Worm (Caenorhabditis elegans) whole organism, L1 larva: ENCODE data around the gene mrck-1.

Source experiments
- C16A3.4 ChIP-seq: fragments of 150-350 bp; optimal IDR thresholded peaks from 2 replicates; lab custom pipeline; 2014; ENCODE audit warnings: missing biosample characterization, missing genetic modification characterization
- Y116A8C.19 ChIP-seq: sonication (generic microtip); optimal IDR thresholded peaks from 2 replicates; lab custom pipeline; 2016; ENCODE audit warnings: missing compliant biosample characterization, missing genetic modification characterization, borderline replicate concordance
- aha-1 ChIP-seq: fragments of 150-350 bp; optimal IDR thresholded peaks from 2 replicates; lab custom pipeline; 2014; ENCODE audit warnings: missing biosample characterization, missing genetic modification characterization
- alr-1 ChIP-seq: fragments of 200-800 bp; sonication (Bioruptor generic); optimal IDR thresholded peaks from 2 replicates; lab custom pipeline; 2018; ENCODE audit warnings: borderline replicate concordance, mild to moderate bottlenecking, missing genetic modification characterization, missing compliant biosample characterization
- aly-2 ChIP-seq: fragments of 150-350 bp; optimal IDR thresholded peaks from 2 replicates; lab custom pipeline; 2014; ENCODE audit warnings: missing biosample characterization, missing genetic modification characterization
- blmp-1 ChIP-seq: fragments of 150-350 bp; optimal IDR thresholded peaks from 2 replicates; lab custom pipeline; 2014; ENCODE audit warnings: missing biosample characterization, missing genetic modification characterization
- ceh-63 ChIP-seq: fragments of 200-800 bp; sonication (Bioruptor generic); optimal IDR thresholded peaks from 2 replicates; lab custom pipeline; 2018; ENCODE audit warnings: mild to moderate bottlenecking, missing genetic modification characterization, missing compliant biosample characterization
- ceh-8 ChIP-seq: fragments of 200-800 bp; sonication (Bioruptor generic); optimal IDR thresholded peaks from 2 replicates; lab custom pipeline; 2018; ENCODE audit warnings: mild to moderate bottlenecking, missing genetic modification characterization, moderate library complexity, missing compliant biosample characterization
- ceh-88 ChIP-seq: fragments of 200-800 bp; sonication (Bioruptor generic); IDR thresholded peaks from 2 replicates; pipeline ENCODE4 v1.3.6; 2022; ENCODE audit warnings: missing genetic modification characterization, missing compliant biosample characterization
- dpl-1 ChIP-seq, 3 experiments: fragments of 150-350 bp in 2 of 3; sonication (generic microtip) in 1 of 3; optimal IDR thresholded peaks; 2 replicates each; lab custom pipeline; 2014 to 2017; ENCODE audit warnings: missing biosample characterization in 3 of 3, missing genetic modification characterization in 3 of 3, missing genetic modification reagents in 3 of 3
- dsc-1 ChIP-seq: sonication (generic microtip); optimal IDR thresholded peaks from 2 replicates; lab custom pipeline; 2016; ENCODE audit warnings: mild to moderate bottlenecking, missing genetic modification characterization, missing compliant biosample characterization
- efl-1 ChIP-seq, 4 experiments: fragments of 150-350 bp; optimal IDR thresholded peaks in 3 of 4; peaks in 1 of 4; 1 replicate in 1 of 4; 2 replicates in 3 of 4; lab custom pipeline; 2014; ENCODE audit warnings: missing biosample characterization in 2 of 4, missing genetic modification characterization in 2 of 4, missing genetic modification reagents in 2 of 4
- efl-3 ChIP-seq: fragments of 200-800 bp; sonication (Bioruptor generic); optimal IDR thresholded peaks from 2 replicates; lab custom pipeline; 2018; ENCODE audit warnings: mild to moderate bottlenecking, missing genetic modification characterization, missing compliant biosample characterization
- egl-13 ChIP-seq: sonication (generic microtip); optimal IDR thresholded peaks from 2 replicates; lab custom pipeline; 2016; ENCODE audit warnings: missing genotype, missing genetic modification reagents, missing genetic modification characterization, missing compliant biosample characterization
- egl-27 ChIP-seq, 2 experiments: fragments of 150-350 bp in 1 of 2; sonication (generic microtip); optimal IDR thresholded peaks; 3 replicates each; lab custom pipeline; 2017 to 2018; ENCODE audit warnings: missing biosample characterization in 2 of 2, missing genetic modification characterization in 2 of 2, missing genetic modification reagents in 2 of 2
- elt-2 ChIP-seq: sonication (generic microtip); optimal IDR thresholded peaks from 2 replicates; lab custom pipeline; 2016; ENCODE audit warnings: missing genetic modification characterization, mild to moderate bottlenecking, inconsistent platforms, missing compliant biosample characterization, missing genetic modification reagents
- ets-5 ChIP-seq: fragments of 200-800 bp; sonication (Bioruptor generic); IDR thresholded peaks from 2 replicates; pipeline ENCODE4 v1.3.6; 2022; ENCODE audit warnings: missing genetic modification characterization, missing compliant biosample characterization
- fkh-10 ChIP-seq: sonication (generic microtip); optimal IDR thresholded peaks from 2 replicates; lab custom pipeline; 2017; ENCODE audit warnings: missing biosample characterization, missing genetic modification reagents, missing genetic modification characterization
- fkh-4 ChIP-seq: sonication (generic microtip); optimal IDR thresholded peaks from 2 replicates; lab custom pipeline; 2016; ENCODE audit warnings: missing compliant biosample characterization, missing genetic modification characterization, borderline replicate concordance
- fkh-8 ChIP-seq: sonication (generic microtip); optimal IDR thresholded peaks from 2 replicates; lab custom pipeline; 2016; ENCODE audit warnings: mild to moderate bottlenecking, missing genetic modification characterization, missing compliant biosample characterization
- fos-1 ChIP-seq: fragments of 150-350 bp; optimal IDR thresholded peaks from 2 replicates; lab custom pipeline; 2014; ENCODE audit warnings: missing biosample characterization, missing genetic modification characterization
- hpl-2 ChIP-seq: fragments of 150-350 bp; optimal IDR thresholded peaks from 2 replicates; lab custom pipeline; 2014; ENCODE audit warnings: missing biosample characterization, missing genetic modification reagents, missing genetic modification characterization
- isw-1 ChIP-seq: fragments of 200-800 bp; sonication (Bioruptor generic); IDR thresholded peaks from 2 replicates; pipeline ENCODE4 v1.3.6; 2022; ENCODE audit warnings: missing genetic modification characterization, missing compliant biosample characterization
- jun-1 ChIP-seq: fragments of 150-350 bp; optimal IDR thresholded peaks from 2 replicates; lab custom pipeline; 2014; ENCODE audit warnings: missing biosample characterization, missing genetic modification reagents, missing genetic modification characterization
- lin-13 ChIP-seq: fragments of 150-350 bp; optimal IDR thresholded peaks from 2 replicates; lab custom pipeline; 2014; ENCODE audit warnings: missing biosample characterization, missing genetic modification reagents, missing genetic modification characterization
- lin-14 ChIP-seq: fragments of 200-800 bp; sonication (Bioruptor generic); optimal IDR thresholded peaks from 2 replicates; lab custom pipeline; 2018; ENCODE audit warnings: mild to moderate bottlenecking, missing genetic modification characterization, moderate library complexity, missing compliant biosample characterization
- lin-15B ChIP-seq: fragments of 150-350 bp; sonication (generic microtip); optimal IDR thresholded peaks from 3 replicates; lab custom pipeline; 2014; ENCODE audit warnings: missing biosample characterization, missing genetic modification characterization
- lin-35 ChIP-seq, 2 experiments: fragments of 150-350 bp; optimal IDR thresholded peaks; 2 replicates each; lab custom pipeline; 2014; ENCODE audit warnings: missing biosample characterization in 2 of 2, missing genetic modification characterization in 2 of 2, missing genetic modification reagents in 2 of 2
- lin-39 ChIP-seq: fragments of 150-350 bp; optimal IDR thresholded peaks from 2 replicates; lab custom pipeline; 2014; ENCODE audit warnings: missing biosample characterization, missing genetic modification reagents, missing genetic modification characterization
- mab-9 ChIP-seq: fragments of 200-800 bp; sonication (Bioruptor generic); IDR thresholded peaks from 2 replicates; pipeline ENCODE4 v1.3.6; 2022; ENCODE audit warnings: missing genetic modification reagents, missing genetic modification characterization, missing compliant biosample characterization
- mdl-1 ChIP-seq, 2 experiments: fragments of 150-350 bp; optimal IDR thresholded peaks; 2 replicates each; lab custom pipeline; 2014 to 2017; ENCODE audit warnings: missing biosample characterization in 2 of 2, missing genetic modification characterization in 2 of 2, inconsistent platforms in 1 of 2
- mef-2 ChIP-seq: fragments of 150-350 bp; optimal IDR thresholded peaks from 2 replicates; lab custom pipeline; 2014; ENCODE audit warnings: missing biosample characterization, missing genetic modification characterization
- nhr-11 ChIP-seq: fragments of 150-350 bp; optimal IDR thresholded peaks from 2 replicates; lab custom pipeline; 2014; ENCODE audit warnings: missing biosample characterization, missing genetic modification characterization
- nhr-19 ChIP-seq: fragments of 200-800 bp; sonication (Bioruptor generic); conservative IDR thresholded peaks from 2 replicates; pipeline ENCODE4 v1.3.6; 2022; ENCODE audit warnings: missing genetic modification characterization, missing compliant biosample characterization
- nhr-237 ChIP-seq: fragments of 150-350 bp; optimal IDR thresholded peaks from 2 replicates; lab custom pipeline; 2014; ENCODE audit warnings: missing biosample characterization, missing genetic modification characterization
- nhr-28 ChIP-seq: fragments of 150-350 bp; optimal IDR thresholded peaks from 2 replicates; lab custom pipeline; 2014; ENCODE audit warnings: missing biosample characterization, missing genetic modification characterization
- nhr-77 ChIP-seq: fragments of 150-350 bp; optimal IDR thresholded peaks from 2 replicates; lab custom pipeline; 2014; ENCODE audit warnings: missing biosample characterization, missing genetic modification characterization
- nhr-84 ChIP-seq: sonication (generic microtip); optimal IDR thresholded peaks from 2 replicates; lab custom pipeline; 2017; ENCODE audit warnings: missing biosample characterization, missing genetic modification characterization
- nhr-85 ChIP-seq: sonication (generic microtip); peaks from one replicate; lab custom pipeline; 2016; ENCODE audit warnings: missing genetic modification characterization, inconsistent platforms, missing compliant biosample characterization
- nhr-90 ChIP-seq: sonication (generic microtip); optimal IDR thresholded peaks from 2 replicates; lab custom pipeline; 2016; ENCODE audit warnings: mild to moderate bottlenecking, missing genetic modification characterization, missing compliant biosample characterization; ENCODE audit not compliant: poor library complexity
- pag-3 ChIP-seq: sonication (generic microtip); optimal IDR thresholded peaks from 2 replicates; lab custom pipeline; 2017; ENCODE audit warnings: missing genetic modification characterization, mild to moderate bottlenecking, missing compliant biosample characterization, antibody characterized with exemption, borderline replicate concordance; ENCODE audit not compliant: insufficient read depth
- pax-3 ChIP-seq: fragments of 200-800 bp; sonication (Bioruptor generic); optimal IDR thresholded peaks from 2 replicates; lab custom pipeline; 2018; ENCODE audit warnings: mild to moderate bottlenecking, missing genetic modification characterization, moderate library complexity, missing compliant biosample characterization
- pqm-1 ChIP-seq: sonication (generic microtip); optimal IDR thresholded peaks from 3 replicates; lab custom pipeline; 2017; ENCODE audit warnings: missing biosample characterization, missing genetic modification characterization
- skn-1 ChIP-seq: fragments of 150-350 bp; optimal IDR thresholded peaks from 2 replicates; lab custom pipeline; 2014; ENCODE audit warnings: missing biosample characterization, missing genetic modification characterization
- snpc-4 ChIP-seq: fragments of 150-350 bp; optimal IDR thresholded peaks from 2 replicates; lab custom pipeline; 2014; ENCODE audit warnings: missing biosample characterization, missing genetic modification characterization
- sox-4 ChIP-seq: sonication (generic microtip); optimal IDR thresholded peaks from 2 replicates; lab custom pipeline; 2016; ENCODE audit warnings: missing genetic modification characterization, missing compliant biosample characterization
- unc-62 ChIP-seq: fragments of 150-350 bp; optimal IDR thresholded peaks from 2 replicates; lab custom pipeline; 2014; ENCODE audit warnings: missing biosample characterization, missing genetic modification reagents, missing genetic modification characterization
- unc-86 ChIP-seq: sonication (generic microtip); optimal IDR thresholded peaks from 2 replicates; lab custom pipeline; 2016; ENCODE audit warnings: missing genetic modification characterization, missing compliant biosample characterization
- unc-98 ChIP-seq: fragments of 200-800 bp; sonication (Bioruptor generic); IDR thresholded peaks from 2 replicates; pipeline ENCODE4 v1.3.6; 2022; ENCODE audit warnings: missing genetic modification characterization, missing compliant biosample characterization
- vab-15 ChIP-seq: sonication (generic microtip); optimal IDR thresholded peaks from 2 replicates; lab custom pipeline; 2017; ENCODE audit warnings: missing genotype, mild to moderate bottlenecking, missing genetic modification characterization, missing compliant biosample characterization
- xbp-1 ChIP-seq: sonication (generic microtip); optimal IDR thresholded peaks from 2 replicates; lab custom pipeline; 2016; ENCODE audit warnings: missing genetic modification characterization, missing compliant biosample characterization
- zip-4 ChIP-seq: fragments of 200-800 bp; sonication (Bioruptor generic); optimal IDR thresholded peaks from 2 replicates; lab custom pipeline; 2018; ENCODE audit warnings: mild to moderate bottlenecking, missing genetic modification characterization, moderate library complexity, missing compliant biosample characterization
- ztf-4 ChIP-seq: fragments of 150-350 bp; optimal IDR thresholded peaks from 2 replicates; lab custom pipeline; 2014; ENCODE audit warnings: missing biosample characterization, missing genetic modification characterization

Gene mrck-1

ce11 chrV:6247397-6247796 is 19.7 kb downstream of the mrck-1 start (continued):
- TF ChIP-seq zip-4 (no peak), mab-9 (GFP tag; lab: Robert Waterston, UW) (no peak), mef-2 (tag; lab: Kevin White, UChicago) (no peak), alr-1 (tag; lab: Kevin White, UChicago) (no peak), pax-3 (no peak), ceh-63 (GFP tag; lab: Kevin White, UChicago) (no peak), hpl-2 (no peak), mdl-1 (tag; optimal IDR thresholded peaks at IDR 0.05; lab: Kevin White, UChicago) (peak in 1 of 2 experiments; percentile 44), egl-27 (tag; optimal IDR thresholded peaks at IDR 0.05; lab: Kevin White, UChicago) (peak in 1 of 2 experiments; percentile 61), fkh-8 (tag; lab: Kevin White, UChicago) (no peak), efl-3 (no peak), pag-3 (tag; lab: Kevin White, UChicago) (no peak), pqm-1 (tag; lab: Kevin White, UChicago) (no peak), jun-1 (tag; lab: Kevin White, UChicago) (no peak), nhr-237 (tag; lab: Kevin White, UChicago) (no peak), lin-39 (tag; lab: Kevin White, UChicago) (no peak), unc-62 (GFP tag; lab: Kevin White, UChicago) (no peak), nhr-77 (tag; lab: Kevin White, UChicago) (no peak), lin-13 (peak; percentile 2), nhr-90 (peak; percentile 75), nhr-28 (tag; lab: Kevin White, UChicago) (no peak), fos-1 (no peak), nhr-85 (peak; percentile 98), aly-2 (tag; lab: Kevin White, UChicago) (no peak), dpl-1 (GFP tag; optimal IDR thresholded peaks at IDR 0.05; lab: Kevin White, UChicago) (no peak), egl-13 (tag; lab: Kevin White, UChicago) (no peak), efl-1 (optimal IDR thresholded peaks at IDR 0.05; lab: Kevin White, UChicago) (peak in 1 of 2 experiments; percentile 7), efl-1 (GFP tag; optimal IDR thresholded peaks at IDR 0.05 in 1 of 2; lab: Kevin White, UChicago) (no peak), nhr-19 (peak; percentile 73), elt-2 (tag; lab: Kevin White, UChicago) (peak; percentile 74), snpc-4 (no peak), dsc-1 (tag; lab: Kevin White, UChicago) (no peak), unc-98 (GFP tag; lab: Robert Waterston, UW) (no peak), sox-4 (tag; lab: Kevin White, UChicago) (peak; percentile 40), blmp-1 (tag; lab: Kevin White, UChicago) (peak; percentile 65), nhr-11 (tag; lab: Kevin White, UChicago) (no peak), lin-15B (tag; lab: Kevin White, UChicago) (no peak), vab-15 (no peak), xbp-1 (tag; lab: Kevin White, UChicago) (no peak), ztf-4 (no peak), aha-1 (tag; lab: Kevin White, UChicago) (peak; percentile 43), isw-1 (GFP tag; lab: Robert Waterston, UW) (no peak), lin-35 (GFP tag; optimal IDR thresholded peaks at IDR 0.05; lab: Kevin White, UChicago) (peak in 1 of 2 experiments; percentile 70), fkh-10 (GFP tag; lab: Kevin White, UChicago) (no peak), Y116A8C.19 (no peak), nhr-84 (tag; lab: Kevin White, UChicago) (no peak), skn-1 (no peak), ceh-8 (GFP tag; lab: Kevin White, UChicago) (no peak), ets-5 (GFP tag; lab: Robert Waterston, UW) (no peak), lin-14 (GFP tag; lab: Kevin White, UChicago) (peak; percentile 78), ceh-88 (no peak), C16A3.4 (tag; lab: Kevin White, UChicago) (peak; percentile 34), fkh-4 (tag; lab: Kevin White, UChicago) (no peak), unc-86 (tag; lab: Kevin White, UChicago) (no peak)
